Worm (Caenorhabditis elegans): ENCODE data around the gene M05D6.5.

- TF ChIP-seq unc-55 (GFP tag; optimal IDR thresholded peaks at IDR 0.05) (no peak), zag-1 (tag; optimal IDR thresholded peaks at IDR 0.05) (no peak), mdl-1 (tag; optimal IDR thresholded peaks at IDR 0.05) (no peak), ama-1 (optimal IDR thresholded peaks at IDR 0.05) (no peak), F13H6.1 (tag; optimal IDR thresholded peaks at IDR 0.05) (no peak)
Observed at ce11 chrII:8515521-8515920, 33.5 kb upstream of the M05D6.5 start.

Data from whole organism, L2 larva.